Fruit fly (Drosophila melanogaster): ENCODE results near the gene Drsl3.

The Drsl3 gene

DNA sequence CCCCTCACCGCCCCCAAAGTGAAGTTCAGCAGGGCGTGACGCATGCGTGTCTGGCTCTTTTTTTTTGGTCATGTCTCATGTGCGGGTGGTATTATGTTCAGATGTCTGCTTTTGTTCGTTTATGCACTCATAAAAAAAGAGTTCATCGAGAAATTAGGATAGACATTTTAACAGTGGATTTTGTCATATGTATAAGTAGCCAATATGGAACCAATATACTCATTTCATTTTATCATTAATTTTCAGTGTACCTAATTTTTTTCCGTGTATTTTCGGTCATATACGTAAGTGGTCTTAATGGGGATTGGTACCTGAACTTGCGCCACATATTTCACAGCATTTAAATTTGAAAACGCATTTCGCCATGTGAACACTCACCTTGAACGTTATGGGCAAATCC is 14.5 kb upstream of the Drsl3 start:
- TF ChIP-seq CG6175 (GFP tag; IDR thresholded peaks at IDR 0.05) (0 out of 3 replicates have a peak, but pooled peaks have one; percentile 26), ind (GFP tag; optimal IDR thresholded peaks at IDR 0.05) (peak; percentile 69), gce (GFP tag; IDR thresholded peaks at IDR 0.05) (0 out of 3 replicates have a peak, but pooled peaks have one; percentile 22), TFAM (GFP tag; optimal IDR thresholded peaks at IDR 0.05) (no peak), oc (tag; optimal IDR thresholded peaks at IDR 0.05) (peak; percentile 62), Dll (GFP tag; IDR thresholded peaks at IDR 0.05; ENCODE audit: partially characterized antibody) (no peak), Spps (tag; optimal IDR thresholded peaks at IDR 0.05) (peak; percentile 70), Sox100B (GFP tag; optimal IDR thresholded peaks at IDR 0.05) (peak; percentile 61), org-1 (GFP tag; optimal IDR thresholded peaks at IDR 0.05) (peak; percentile 25), CG17186 (GFP tag; optimal IDR thresholded peaks at IDR 0.05) (no peak), CG2202 (tag; optimal IDR thresholded peaks at IDR 0.05) (no peak), tap (tag; optimal IDR thresholded peaks at IDR 0.05) (peak; percentile 50), Hey (tag; optimal IDR thresholded peaks at IDR 0.05) (no peak), Ets65A (GFP tag) (peak; percentile 60), tin (GFP tag; optimal IDR thresholded peaks at IDR 0.05) (peak; percentile 68), pnt (GFP tag; optimal IDR thresholded peaks at IDR 0.05) (peak; percentile 58), Dad (GFP tag; optimal IDR thresholded peaks at IDR 0.05) (peak; percentile 16), CG17568 (GFP tag; optimal IDR thresholded peaks at IDR 0.05) (no peak), CG8765 (GFP tag; IDR thresholded peaks at IDR 0.05) (no peak), CG10654 (GFP tag; optimal IDR thresholded peaks at IDR 0.05) (peak; percentile 49), bcd (GFP tag; optimal IDR thresholded peaks at IDR 0.05) (peak; percentile 49), dmrt11E (tag; optimal IDR thresholded peaks at IDR 0.05) (peak; percentile 54), CG13624 (GFP tag; optimal IDR thresholded peaks at IDR 0.05) (peak; percentile 35), CG12391 (tag; optimal IDR thresholded peaks at IDR 0.05) (peak; percentile 61), H2.0 (GFP tag; IDR thresholded peaks at IDR 0.05) (peak; percentile 71), CG4854 (GFP tag; optimal IDR thresholded peaks at IDR 0.05) (no peak), CG31388 (GFP tag; optimal IDR thresholded peaks at IDR 0.05) (no peak), CG2875 (GFP tag; optimal IDR thresholded peaks at IDR 0.05) (peak; percentile 50), Stat92E (GFP tag; optimal IDR thresholded peaks at IDR 0.05) (no peak), Sry-β (GFP tag; optimal IDR thresholded peaks at IDR 0.05) (no peak), nerfin-1 (tag; optimal IDR thresholded peaks at IDR 0.05) (peak; percentile 50), NC2α (GFP tag; optimal IDR thresholded peaks at IDR 0.05) (no peak), CG30403 (GFP tag; optimal IDR thresholded peaks at IDR 0.05) (peak; percentile 55), CoRest (tag; optimal IDR thresholded peaks at IDR 0.05) (peak; percentile 50), Lpt (GFP tag; optimal IDR thresholded peaks at IDR 0.05) (no peak), CG13296 (GFP tag; optimal IDR thresholded peaks at IDR 0.05) (no peak), cwo (GFP tag; optimal IDR thresholded peaks at IDR 0.05) (peak; percentile 29), ftz-f1 (GFP tag; optimal IDR thresholded peaks at IDR 0.05) (no peak), Asciz (GFP tag; optimal IDR thresholded peaks at IDR 0.05) (peak; percentile 67), Ada2b (GFP tag; IDR thresholded peaks at IDR 0.05) (peak; percentile 73), HmgZ (tag; optimal IDR thresholded peaks at IDR 0.05) (peak; percentile 8), Rfx (GFP tag; IDR thresholded peaks at IDR 0.05) (peak; percentile 71), CTCF (GFP tag; optimal IDR thresholded peaks at IDR 0.05) (no peak), otp (GFP tag; IDR thresholded peaks at IDR 0.05) (peak; percentile 62; the same call in 2 of the 3 replicates), CG6254 (GFP tag; optimal IDR thresholded peaks at IDR 0.05) (peak; percentile 49), CG7357 (GFP tag; IDR thresholded peaks at IDR 0.05) (peak; percentile 30; the same call in 1 of the 3 replicates), CG10543 (GFP tag; optimal IDR thresholded peaks at IDR 0.05) (no peak), Ravus (GFP tag; IDR thresholded peaks at IDR 0.05) (peak; percentile 9; the same call in 1 of the 2 replicates), CG13424 (tag; optimal IDR thresholded peaks at IDR 0.05) (peak; percentile 55), CG4404 (GFP tag; IDR thresholded peaks at IDR 0.05) (0 out of 2 replicates have a peak, but pooled peaks have one; percentile 29), Sox102F (GFP tag; optimal IDR thresholded peaks at IDR 0.05) (peak; percentile 67)
